Worm (Caenorhabditis elegans) whole organism, L4/young adult: ENCODE results near the gene K09D9.1.

Source experiments
- W03F9.2 ChIP-seq: fragments of 150-350 bp; optimal IDR thresholded peaks from 2 replicates; lab custom pipeline; 2014; ENCODE audit warnings: missing biosample characterization, missing genetic modification characterization
- him-1 ChIP-seq: sonication (generic microtip); optimal IDR thresholded peaks from 2 replicates; lab custom pipeline; 2016; ENCODE audit warnings: missing genotype, missing genetic modification reagents, missing genetic modification characterization, missing compliant biosample characterization

DNA sequence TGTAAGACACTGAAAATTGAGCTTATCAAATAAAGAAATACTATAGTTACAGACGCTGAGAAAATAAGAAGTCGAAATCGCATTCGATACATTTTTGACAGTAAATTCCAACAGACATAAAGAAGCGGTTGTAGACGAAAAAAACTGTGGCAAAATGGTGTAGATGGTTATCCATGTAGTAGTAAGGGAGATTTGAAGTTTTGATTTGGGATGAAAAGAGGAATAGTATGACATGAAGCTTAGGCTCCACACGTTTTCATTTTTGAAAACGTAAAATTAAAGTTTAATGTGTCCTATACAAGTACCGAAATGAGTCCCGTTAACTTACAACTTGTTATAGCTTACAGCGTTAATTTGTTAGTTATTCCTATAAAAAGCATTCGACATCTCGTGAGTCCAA is 30.8 kb upstream of the K09D9.1 start, which contains the start of gene K09D9.9:
- no peak for TF ChIP-seq him-1 (tag; lab: Kevin White, UChicago)
- no peak for TF ChIP-seq W03F9.2 (tag; lab: Kevin White, UChicago)
